Worm (Caenorhabditis elegans): ENCODE results near the gene arv-1.

DNA sequence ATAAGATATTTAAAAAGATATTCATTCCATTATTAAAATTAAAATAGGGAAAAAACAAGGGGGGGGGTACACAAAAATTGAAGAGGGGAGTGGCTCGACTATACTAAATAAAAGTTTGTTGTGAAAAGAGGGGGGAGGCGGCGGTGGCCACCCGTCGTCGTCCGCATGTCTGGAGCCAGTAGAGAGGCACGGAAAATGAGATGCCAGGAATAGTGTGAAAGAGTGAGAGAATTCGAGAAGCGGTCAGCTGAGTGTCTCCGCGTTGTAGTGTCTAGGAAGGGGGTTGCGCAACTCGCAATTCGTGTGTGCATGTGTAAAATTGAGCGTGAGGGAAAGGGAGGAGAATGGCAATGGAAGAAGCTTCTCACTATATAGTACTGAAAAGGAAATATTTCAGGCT lies 1.7 kb upstream of the arv-1 start:
- TF ChIP-seq flt-1 (GFP tag; IDR thresholded peaks at IDR 0.05) (no peak), cog-1 (tag; optimal IDR thresholded peaks at IDR 0.05) (peak; percentile 54), ztf-29 (GFP tag; IDR thresholded peaks at IDR 0.05) (no peak), ref-1 (GFP tag; conservative IDR thresholded peaks at IDR 0.05) (no peak), klf-2 (GFP tag; conservative IDR thresholded peaks at IDR 0.05) (0 out of 2 replicates have a peak, but pooled peaks have one; percentile 26)
